Fruit fly (Drosophila melanogaster): Measurements from ENCODE around the gene Ziz.
A peak's percentile ranks its signal among the peaks of the same experiment; 100 is the strongest.

The Ziz gene

dm6 chr2L:7452093-7452492 lies 44.0 kb downstream of the Ziz start (continued):
- TF ChIP-seq CG8089 (GFP tag; optimal IDR thresholded peaks at IDR 0.05) (no peak), disco-r (GFP tag; optimal IDR thresholded peaks at IDR 0.05) (no peak), CG2120 (GFP tag; optimal IDR thresholded peaks at IDR 0.05) (no peak), CG12769 (tag; optimal IDR thresholded peaks at IDR 0.05) (no peak), MBD-R2 (GFP tag; IDR thresholded peaks at IDR 0.05) (0 out of 2 replicates have a peak, but pooled peaks have one; percentile 47), Myb (GFP tag; optimal IDR thresholded peaks at IDR 0.05) (peak; percentile 71), en (GFP tag; optimal IDR thresholded peaks at IDR 0.05) (no peak), slou (GFP tag; optimal IDR thresholded peaks at IDR 0.05) (no peak), hbn (GFP tag; IDR thresholded peaks at IDR 0.05; ENCODE audit: partially characterized antibody) (no peak), sens (GFP tag) (peak; percentile 51), Dp (GFP tag; optimal IDR thresholded peaks at IDR 0.05) (peak; percentile 75), CG4328 (GFP tag; optimal IDR thresholded peaks at IDR 0.05) (no peak), CG6689 (GFP tag; IDR thresholded peaks at IDR 0.05) (no peak), lov (optimal IDR thresholded peaks at IDR 0.05) (no peak), lov (GFP tag; IDR thresholded peaks at IDR 0.05) (no peak), crc (GFP tag; optimal IDR thresholded peaks at IDR 0.05) (no peak), CG42726 (GFP tag; IDR thresholded peaks at IDR 0.05; ENCODE audit: partially characterized antibody) (peak; percentile 46; the same call in 1 of the 2 replicates), corto (GFP tag; optimal IDR thresholded peaks at IDR 0.05) (no peak), CG31224 (GFP tag; IDR thresholded peaks at IDR 0.05) (no peak), CG14014 (GFP tag; IDR thresholded peaks at IDR 0.05) (no peak), Opbp (GFP tag; IDR thresholded peaks at IDR 0.05; ENCODE audit: partially characterized antibody) (peak; percentile 19; the same call in 1 of the 3 replicates), ap (GFP tag; IDR thresholded peaks at IDR 0.05) (no peak), Rx (GFP tag; IDR thresholded peaks at IDR 0.05) (no peak), CG11456 (GFP tag; IDR thresholded peaks at IDR 0.05) (peak; percentile 31; the same call in 2 of the 3 replicates), CG2202 (tag; optimal IDR thresholded peaks at IDR 0.05) (no peak), dysf (GFP tag; IDR thresholded peaks at IDR 0.05) (no peak), CG32532 (GFP tag; IDR thresholded peaks at IDR 0.05) (no peak), sug (tag; optimal IDR thresholded peaks at IDR 0.05) (no peak), Lhr (GFP tag; optimal IDR thresholded peaks at IDR 0.05) (peak; percentile 9), Camta (GFP tag; optimal IDR thresholded peaks at IDR 0.05) (no peak), abd-A (tag; optimal IDR thresholded peaks at IDR 0.05) (no peak), CG17361 (GFP tag; IDR thresholded peaks at IDR 0.05) (no peak), Spps (tag; optimal IDR thresholded peaks at IDR 0.05) (no peak), zen2 (GFP tag; IDR thresholded peaks at IDR 0.05; ENCODE audit: partially characterized antibody) (peak; percentile 47; the same call in 1 of the 3 replicates), CG17612 (GFP tag; IDR thresholded peaks at IDR 0.05) (no peak), D19A (tag; optimal IDR thresholded peaks at IDR 0.05) (no peak), CG4360 (GFP tag; IDR thresholded peaks at IDR 0.05) (no peak), usp (GFP tag; optimal IDR thresholded peaks at IDR 0.05) (no peak), rib (GFP tag; IDR thresholded peaks at IDR 0.05) (no peak), gsb (GFP tag; IDR thresholded peaks at IDR 0.05) (no peak), bcd (GFP tag; optimal IDR thresholded peaks at IDR 0.05) (peak; percentile 13), danr (GFP tag; IDR thresholded peaks at IDR 0.05) (no peak), bsh (GFP tag; optimal IDR thresholded peaks at IDR 0.05) (no peak), CG11695 (GFP tag; IDR thresholded peaks at IDR 0.05) (no peak), grau (tag; optimal IDR thresholded peaks at IDR 0.05) (no peak), CG11696 (GFP tag; IDR thresholded peaks at IDR 0.05) (no peak), PHDP (tag; optimal IDR thresholded peaks at IDR 0.05) (no peak), fd3F (GFP tag; optimal IDR thresholded peaks at IDR 0.05) (no peak), CG17568 (GFP tag; optimal IDR thresholded peaks at IDR 0.05) (no peak), Ets97D (GFP tag; optimal IDR thresholded peaks at IDR 0.05) (no peak), zen (tag; optimal IDR thresholded peaks at IDR 0.05) (no peak), dimm (GFP tag; IDR thresholded peaks at IDR 0.05) (no peak), wek (GFP tag; optimal IDR thresholded peaks at IDR 0.05) (no peak)

Data from whole organism, embryonic.